Fruit fly (Drosophila melanogaster) whole organism, embryonic: ENCODE results near the gene CG32026.

Source experiments
- Atf6 ChIP-seq: fragments of 200-800 bp; sonication (Bioruptor generic); IDR thresholded peaks from 2 replicates; pipeline ENCODE4 v1.3.6; 2022; ENCODE audit warnings: missing biosample characterization, missing genetic modification characterization
- CG12155 ChIP-seq: fragments of 200-800 bp; sonication (Bioruptor generic); optimal IDR thresholded peaks from 3 replicates; lab custom pipeline; 2016; ENCODE audit warnings: missing biosample characterization, missing genetic modification characterization
- CG13296 ChIP-seq: fragments of 200-800 bp; sonication (Bioruptor generic); optimal IDR thresholded peaks from 3 replicates; lab custom pipeline; 2018; ENCODE audit warnings: missing biosample characterization, mild to moderate bottlenecking, missing genetic modification characterization
- CG16815 ChIP-seq: fragments of 200-800 bp; sonication (Bioruptor generic); optimal IDR thresholded peaks from 3 replicates; lab custom pipeline; 2017; ENCODE audit warnings: missing biosample characterization, mild to moderate bottlenecking, missing genetic modification characterization
- CG17568 ChIP-seq: fragments of 200-800 bp; sonication (Bioruptor generic); optimal IDR thresholded peaks from 2 replicates; lab custom pipeline; 2018; ENCODE audit warnings: missing biosample characterization, mild to moderate bottlenecking, missing genetic modification characterization, moderate library complexity
- CG18262 ChIP-seq: fragments of 200-800 bp; optimal IDR thresholded peaks from 3 replicates; lab custom pipeline; 2019; ENCODE audit warnings: missing biosample characterization, mild to moderate bottlenecking, missing genetic modification characterization, moderate library complexity
- CG2875 ChIP-seq: fragments of 200-800 bp; sonication (Bioruptor generic); optimal IDR thresholded peaks from 2 replicates; lab custom pipeline; 2017; ENCODE audit warnings: missing biosample characterization, mild to moderate bottlenecking, missing genetic modification characterization, missing genetic modification reagents
- CG2889 ChIP-seq: fragments of 200-800 bp; sonication (Bioruptor generic); IDR thresholded peaks from 3 replicates; pipeline ENCODE4 v1.3.6; 2022; ENCODE audit warnings: missing biosample characterization, missing genetic modification characterization
- CG32532 ChIP-seq: fragments of 200-800 bp; sonication (Bioruptor generic); IDR thresholded peaks from 2 replicates; pipeline ENCODE4 v1.3.6; 2022; ENCODE audit warnings: missing biosample characterization, missing genetic modification characterization
- CG3281 ChIP-seq: fragments of 200-800 bp; sonication (Bioruptor generic); optimal IDR thresholded peaks from 3 replicates; lab custom pipeline; 2017; ENCODE audit warnings: missing biosample characterization, mild to moderate bottlenecking, missing genetic modification characterization
- CG33557 ChIP-seq: fragments of 200-800 bp; sonication (Bioruptor generic); optimal IDR thresholded peaks from 2 replicates; lab custom pipeline; 2019; ENCODE audit warnings: missing biosample characterization, mild to moderate bottlenecking, missing genetic modification characterization, moderate library complexity
- CG42726 ChIP-seq: fragments of 200-800 bp; sonication (Bioruptor generic); IDR thresholded peaks from 2 replicates; pipeline ENCODE4 v1.3.6; 2022; ENCODE audit warnings: missing biosample characterization, missing genetic modification characterization; ENCODE audit not compliant: partially characterized antibody
- CG4282 ChIP-seq: fragments of 200-800 bp; sonication (Bioruptor generic); optimal IDR thresholded peaks from 2 replicates; lab custom pipeline; 2016; ENCODE audit warnings: missing biosample characterization, missing genetic modification characterization
- CG5953 ChIP-seq: fragments of 200-800 bp; sonication (Bioruptor generic); IDR thresholded peaks from 2 replicates; pipeline ENCODE4 v1.3.6; 2022; ENCODE audit warnings: missing biosample characterization, missing genetic modification characterization
- CG6791 ChIP-seq: fragments of 200-800 bp; sonication (Bioruptor generic); IDR thresholded peaks from 3 replicates; pipeline ENCODE4 v1.3.6; 2022; ENCODE audit warnings: missing biosample characterization, missing genetic modification characterization; ENCODE audit not compliant: partially characterized antibody
- CG7271 ChIP-seq: fragments of 200-800 bp; sonication (Bioruptor generic); optimal IDR thresholded peaks from 2 replicates; lab custom pipeline; 2018; ENCODE audit warnings: missing biosample characterization, mild to moderate bottlenecking, missing genetic modification characterization, moderate library complexity
- CG8359 ChIP-seq: fragments of 200-800 bp; sonication (Bioruptor generic); optimal IDR thresholded peaks from 2 replicates; lab custom pipeline; 2017; ENCODE audit warnings: missing biosample characterization, mild to moderate bottlenecking, missing genetic modification characterization, borderline replicate concordance
- CG9437 ChIP-seq: fragments of 200-800 bp; sonication (Bioruptor generic); optimal IDR thresholded peaks from 2 replicates; lab custom pipeline; 2018; ENCODE audit warnings: missing biosample characterization, mild to moderate bottlenecking, missing genetic modification characterization
- CG9876 ChIP-seq: fragments of 200-800 bp; sonication (Bioruptor generic); optimal IDR thresholded peaks from 2 replicates; lab custom pipeline; 2016; ENCODE audit warnings: missing biosample characterization, missing genetic modification characterization
- CrebB ChIP-seq: fragments of 200-800 bp; sonication (Bioruptor generic); optimal IDR thresholded peaks from 3 replicates; lab custom pipeline; 2018; ENCODE audit warnings: missing biosample characterization, mild to moderate bottlenecking, missing genetic modification characterization
- D19A ChIP-seq: fragments of 200-800 bp; optimal IDR thresholded peaks from 3 replicates; lab custom pipeline; 2019; ENCODE audit warnings: missing biosample characterization, mild to moderate bottlenecking, missing genetic modification characterization, moderate library complexity
- HLH54F ChIP-seq: fragments of 200-800 bp; sonication (Bioruptor generic); optimal IDR thresholded peaks from 3 replicates; lab custom pipeline; 2016; ENCODE audit warnings: missing biosample characterization, missing genetic modification characterization
- Hr51 ChIP-seq, 2 experiments: fragments of 200-800 bp; sonication (Bioruptor generic); optimal IDR thresholded peaks; 2 replicates in 1 of 2; 3 replicates in 1 of 2; lab custom pipeline; 2016 to 2018; ENCODE audit warnings: missing biosample characterization in 2 of 2, missing genetic modification characterization in 2 of 2, mild to moderate bottlenecking in 1 of 2, moderate library complexity in 1 of 2
- Jarid2 ChIP-seq: fragments of 200-800 bp; sonication (Bioruptor generic); optimal IDR thresholded peaks from 3 replicates; lab custom pipeline; 2017; ENCODE audit warnings: mild to moderate bottlenecking, missing biosample characterization, missing genetic modification reagents, missing genetic modification characterization
- Mrtf ChIP-seq: fragments of 200-800 bp; sonication (Bioruptor generic); IDR thresholded peaks from 3 replicates; pipeline ENCODE4 v1.3.6; 2022; ENCODE audit warnings: missing biosample characterization, missing genetic modification characterization
- NK7.1 ChIP-seq: fragments of 200-800 bp; sonication (Bioruptor generic); optimal IDR thresholded peaks from 3 replicates; lab custom pipeline; 2016; ENCODE audit warnings: missing biosample characterization, missing genetic modification characterization
- Sry-δ ChIP-seq: fragments of 200-800 bp; sonication (Bioruptor generic); optimal IDR thresholded peaks from 2 replicates; lab custom pipeline; 2016; ENCODE audit warnings: missing biosample characterization, missing genetic modification characterization
- cg ChIP-seq: fragments of 200-800 bp; sonication (Bioruptor generic); optimal IDR thresholded peaks from 3 replicates; lab custom pipeline; 2019; ENCODE audit warnings: missing biosample characterization, mild to moderate bottlenecking, missing genetic modification characterization, moderate library complexity
- da ChIP-seq: fragments of 200-800 bp; sonication (Bioruptor generic); optimal IDR thresholded peaks from 2 replicates; lab custom pipeline; 2016; ENCODE audit warnings: missing biosample characterization, missing genetic modification characterization
- danr ChIP-seq: fragments of 200-800 bp; sonication (Bioruptor generic); IDR thresholded peaks from 2 replicates; pipeline ENCODE4 v1.3.6; 2022; ENCODE audit warnings: missing biosample characterization, missing genetic modification characterization
- dmrt99B ChIP-seq: fragments of 200-800 bp; sonication (Bioruptor generic); optimal IDR thresholded peaks from 2 replicates; lab custom pipeline; 2018; ENCODE audit warnings: missing biosample characterization, mild to moderate bottlenecking, missing genetic modification characterization, moderate library complexity
- dpn ChIP-seq, 2 experiments: fragments of 200-800 bp; sonication (Bioruptor generic); optimal IDR thresholded peaks; 3 replicates each; lab custom pipeline; 2016; ENCODE audit warnings: missing biosample characterization in 2 of 2, missing genetic modification characterization in 2 of 2
- esg ChIP-seq: fragments of 200-800 bp; sonication (Bioruptor generic); conservative IDR thresholded peaks from 2 replicates; pipeline ENCODE4 v1.3.6; 2022; ENCODE audit warnings: missing biosample characterization, missing genetic modification characterization
- eve ChIP-seq, 2 experiments: fragments of >200 bp; optimal IDR thresholded peaks; 2 replicates each; lab custom pipeline; 2017; ENCODE audit warnings: missing biosample characterization in 2 of 2, missing genetic modification characterization in 2 of 2
- exex ChIP-seq: fragments of 200-800 bp; sonication (Bioruptor generic); optimal IDR thresholded peaks from 4 replicates; lab custom pipeline; 2018; ENCODE audit warnings: missing biosample characterization, mild to moderate bottlenecking, missing genetic modification characterization, moderate library complexity
- fd96Cb ChIP-seq: fragments of 200-800 bp; sonication (Bioruptor generic); optimal IDR thresholded peaks from 2 replicates; lab custom pipeline; 2018; ENCODE audit warnings: missing biosample characterization, mild to moderate bottlenecking, missing genetic modification characterization, moderate library complexity
- fru ChIP-seq: fragments of >200 bp; optimal IDR thresholded peaks from 2 replicates; lab custom pipeline; 2017
- gcm ChIP-seq: fragments of 200-800 bp; sonication (Bioruptor generic); optimal IDR thresholded peaks from 2 replicates; lab custom pipeline; 2019; ENCODE audit warnings: missing biosample characterization, mild to moderate bottlenecking, missing genetic modification characterization, moderate library complexity
- gro ChIP-seq: fragments of 200-800 bp; sonication (Bioruptor generic); optimal IDR thresholded peaks from 2 replicates; lab custom pipeline; 2016; ENCODE audit warnings: missing biosample characterization, missing genetic modification characterization
- ken ChIP-seq: fragments of 200-800 bp; sonication (Bioruptor generic); IDR thresholded peaks from 3 replicates; pipeline ENCODE4 v1.3.6; 2022; ENCODE audit warnings: missing biosample characterization, missing genetic modification characterization
- kni ChIP-seq: fragments of 200-800 bp; sonication (Bioruptor generic); optimal IDR thresholded peaks from 3 replicates; lab custom pipeline; 2017; ENCODE audit warnings: mild to moderate bottlenecking, missing biosample characterization, missing genetic modification reagents, missing genetic modification characterization
- nau ChIP-seq: fragments of 200-800 bp; sonication (Bioruptor generic); optimal IDR thresholded peaks from 3 replicates; lab custom pipeline; 2017; ENCODE audit warnings: missing biosample characterization, mild to moderate bottlenecking, missing genetic modification characterization, missing genetic modification reagents
- pho ChIP-seq: fragments of 200-800 bp; sonication (Bioruptor generic); optimal IDR thresholded peaks from 2 replicates; lab custom pipeline; 2016; ENCODE audit warnings: missing biosample characterization, missing genetic modification characterization
- sim ChIP-seq: fragments of 200-800 bp; sonication (Bioruptor generic); IDR thresholded peaks from 2 replicates; pipeline ENCODE4 v1.3.6; 2022; ENCODE audit warnings: missing biosample characterization, missing genetic modification characterization
- sr ChIP-seq: fragments of 200-800 bp; sonication (Bioruptor generic); IDR thresholded peaks from 3 replicates; pipeline ENCODE4 v1.3.6; 2022; ENCODE audit warnings: missing biosample characterization, missing genetic modification characterization
- stc ChIP-seq: fragments of 200-800 bp; sonication (Bioruptor generic); IDR thresholded peaks from 2 replicates; pipeline ENCODE4 v1.3.6; 2022; ENCODE audit warnings: missing biosample characterization, missing genetic modification characterization
- tap ChIP-seq: fragments of 200-800 bp; optimal IDR thresholded peaks from 3 replicates; lab custom pipeline; 2019; ENCODE audit warnings: missing biosample characterization, mild to moderate bottlenecking, missing genetic modification characterization, moderate library complexity
- tna ChIP-seq: fragments of 200-800 bp; sonication (Bioruptor generic); IDR thresholded peaks from 2 replicates; pipeline ENCODE4 v1.3.6; 2022; ENCODE audit warnings: missing biosample characterization, missing genetic modification characterization; ENCODE audit not compliant: partially characterized antibody
- usp ChIP-seq: fragments of >200 bp; optimal IDR thresholded peaks from 2 replicates; lab custom pipeline; 2017; ENCODE audit warnings: missing biosample characterization, missing genetic modification characterization
- zen2 ChIP-seq: fragments of 200-800 bp; sonication (Bioruptor generic); IDR thresholded peaks from 3 replicates; pipeline ENCODE4 v1.3.6; 2022; ENCODE audit warnings: missing biosample characterization, missing genetic modification characterization; ENCODE audit not compliant: partially characterized antibody
- zfh2 ChIP-seq: fragments of 200-800 bp; sonication (Bioruptor generic); optimal IDR thresholded peaks from 2 replicates; lab custom pipeline; 2016; ENCODE audit warnings: missing biosample characterization, missing genetic modification characterization

The CG32026 gene

dm6 chr3L:8865185-8865584 lies 28.9 kb downstream of the CG32026 start (continued):
- TF ChIP-seq pho (GFP tag; lab: Kevin White, UChicago) (no peak), CG7271 (no peak), exex (no peak), tap (no peak), sim (GFP tag; lab: Robert Waterston, UW) (no peak), Sry-δ (GFP tag; lab: Kevin White, UChicago) (no peak), CG12155 (GFP tag; lab: Kevin White, UChicago) (no peak), CrebB (no peak), CG5953 (GFP tag; lab: Robert Waterston, UW) (0 out of 2 replicates have a peak, but pooled peaks have one; percentile 15), CG18262 (tag; lab: Kevin White, UChicago) (no peak), CG16815 (GFP tag; lab: Kevin White, UChicago) (no peak), danr (no peak), CG33557 (GFP tag; lab: Kevin White, UChicago) (no peak), eve (GFP tag; optimal IDR thresholded peaks at IDR 0.05; lab: Kevin White, UChicago) (no peak), Jarid2 (GFP tag; lab: Kevin White, UChicago) (no peak), Hr51 (GFP tag; optimal IDR thresholded peaks at IDR 0.05; lab: Kevin White, UChicago) (peak in 1 of 2 experiments; percentile 16), CG13296 (GFP tag; lab: Kevin White, UChicago) (no peak), zen2 (GFP tag; lab: Robert Waterston, UW) (no peak), sr (GFP tag; lab: Robert Waterston, UW) (peak; percentile 78), D19A (tag; lab: Kevin White, UChicago) (no peak), zfh2 (GFP tag; lab: Kevin White, UChicago) (no peak), tna (GFP tag; lab: Robert Waterston, UW) (no peak), usp (GFP tag; lab: Kevin White, UChicago) (no peak), NK7.1 (no peak), fd96Cb (tag; lab: Kevin White, UChicago) (no peak), fru (lab: Kevin White, UChicago) (no peak), stc (GFP tag; lab: Robert Waterston, UW) (peak; percentile 12; the same call in 1 of the 2 replicates), CG3281 (GFP tag; lab: Kevin White, UChicago) (no peak), CG4282 (no peak), CG42726 (GFP tag; lab: Robert Waterston, UW) (no peak), dmrt99B (tag; lab: Kevin White, UChicago) (peak; percentile 11), CG32532 (GFP tag; lab: Robert Waterston, UW) (no peak), CG17568 (GFP tag; lab: Kevin White, UChicago) (no peak), ken (GFP tag; lab: Robert Waterston, UW) (no peak), CG8359 (GFP tag; lab: Kevin White, UChicago) (no peak), da (GFP tag; lab: Kevin White, UChicago) (no peak), gro (GFP tag; lab: Kevin White, UChicago) (no peak), nau (GFP tag; lab: Kevin White, UChicago) (no peak), CG9876 (GFP tag; lab: Kevin White, UChicago) (no peak), CG2889 (GFP tag; lab: Robert Waterston, UW) (no peak), kni (no peak), CG6791 (no peak), CG9437 (GFP tag; lab: Kevin White, UChicago) (no peak), Mrtf (GFP tag; lab: Robert Waterston, UW) (no peak), dpn (GFP tag; optimal IDR thresholded peaks at IDR 0.05; lab: Kevin White, UChicago) (peak in 1 of 2 experiments; percentile 8), esg (GFP tag; lab: Robert Waterston, UW) (no peak), CG2875 (GFP tag; lab: Kevin White, UChicago) (no peak), gcm (GFP tag; lab: Kevin White, UChicago) (peak; percentile 7), HLH54F (no peak), cg (GFP tag; lab: Kevin White, UChicago) (no peak), Atf6 (no peak)
